Worm (Caenorhabditis elegans): Measurements from ENCODE around the gene glb-27.

glb-27 gene

DNA sequence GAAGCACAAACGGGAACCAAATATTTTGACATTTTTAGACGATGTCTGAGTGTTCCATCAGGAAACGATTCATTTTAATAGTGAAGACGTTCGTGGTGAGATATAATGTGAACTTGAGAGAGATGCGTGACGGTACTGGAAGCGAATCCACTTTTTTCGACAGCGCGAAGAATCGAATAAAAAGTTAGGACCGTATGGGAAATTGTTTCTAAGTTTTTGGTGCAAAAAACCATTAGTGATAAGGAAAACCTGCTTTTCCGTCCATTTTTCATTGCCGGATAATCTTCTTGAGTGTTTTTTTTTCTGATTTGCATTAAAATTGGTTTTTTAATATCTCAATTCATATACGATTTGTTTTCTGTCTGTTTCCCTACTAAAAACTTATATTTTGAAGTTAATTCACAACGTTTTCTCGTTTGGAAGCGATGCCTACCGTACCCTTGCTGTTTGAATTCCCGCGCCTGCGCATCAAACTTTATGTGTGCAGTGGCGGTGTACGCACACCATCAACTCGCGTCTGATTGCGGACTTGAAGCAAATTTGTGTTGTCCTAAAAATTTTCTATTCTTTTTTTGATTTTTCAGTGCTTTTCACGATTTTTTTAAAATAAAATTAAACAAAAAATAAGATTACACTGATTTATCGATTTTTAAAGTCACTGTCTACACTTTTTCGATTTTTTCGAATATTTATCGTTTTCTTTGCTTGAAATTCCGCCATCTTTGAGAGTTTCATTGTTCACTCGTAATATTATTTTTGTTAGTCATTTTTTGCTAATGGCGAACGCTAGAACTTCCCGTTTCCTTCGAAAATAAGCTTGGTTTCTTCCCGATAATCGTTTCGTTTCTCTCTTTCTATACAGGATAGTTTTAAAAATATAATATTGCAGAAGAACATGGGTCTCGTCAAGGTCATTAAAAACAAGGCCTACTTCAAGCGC, 13.2 kb upstream of the glb-27 start, which contains the start of the genes col-38 and rpl-5:
Gene col-38 (minus strand): TSS at position 51 of the 940 bp plus-strand sequence.
Gene rpl-5 (plus strand): TSS at position 890 of the 940 bp plus-strand sequence.
- peak; percentile 94 for TF ChIP-seq skn-1 (tag; optimal IDR thresholded peaks at IDR 0.05)
- peak; percentile 30 for TF ChIP-seq sox-4 (tag; optimal IDR thresholded peaks at IDR 0.05)
- no peak for TF ChIP-seq Y116A8C.19 (tag; optimal IDR thresholded peaks at IDR 0.05; ENCODE audit: borderline replicate concordance)
- peak; percentile 57 for TF ChIP-seq ztf-4 (tag; optimal IDR thresholded peaks at IDR 0.05)
- TF ChIP-seq xbp-1 (tag; optimal IDR thresholded peaks at IDR 0.05): peak; percentile 95
- TF ChIP-seq tlp-1 (tag; optimal IDR thresholded peaks at IDR 0.05): no peak
- no peak for TF ChIP-seq egl-27 (tag; optimal IDR thresholded peaks at IDR 0.05)
- peak; percentile 82 to 98 for TF ChIP-seq efl-1 (optimal IDR thresholded peaks at IDR 0.05)
- TF ChIP-seq efl-1 (GFP tag; optimal IDR thresholded peaks at IDR 0.05 in 1 of 2): peak; percentile 97 to 100
- TF ChIP-seq ceh-82 (tag; optimal IDR thresholded peaks at IDR 0.05): peak; percentile 73 to 96 (median 77)
- peak; percentile 96 for TF ChIP-seq isw-1 (GFP tag; IDR thresholded peaks at IDR 0.05)
- TF ChIP-seq vab-15 (tag; optimal IDR thresholded peaks at IDR 0.05): peak; percentile 82
- peak; percentile 78 for TF ChIP-seq nhr-237 (tag; optimal IDR thresholded peaks at IDR 0.05)
- TF ChIP-seq dpl-1 (GFP tag; optimal IDR thresholded peaks at IDR 0.05): peak; percentile 97 to 99 (median 97)
- TF ChIP-seq mep-1 (tag; optimal IDR thresholded peaks at IDR 0.05): peak; percentile 98
- peak in 4 of 6 experiments; percentile 11 to 91 (median 82) for TF ChIP-seq elt-3 (tag; optimal IDR thresholded peaks at IDR 0.05)
- peak; percentile 82 for TF ChIP-seq pax-3 (tag; optimal IDR thresholded peaks at IDR 0.05)
- peak; percentile 52; the same call in 1 of the 2 replicates for TF ChIP-seq mab-9 (GFP tag; IDR thresholded peaks at IDR 0.05)
- peak; percentile 66 for TF ChIP-seq elt-2 (tag; optimal IDR thresholded peaks at IDR 0.05)
- peak; percentile 84 for TF ChIP-seq nhr-90 (tag; optimal IDR thresholded peaks at IDR 0.05; ENCODE audit: poor library complexity)
- peak; percentile 29 for TF ChIP-seq mef-2 (tag; optimal IDR thresholded peaks at IDR 0.05)
- TF ChIP-seq zag-1 (tag; optimal IDR thresholded peaks at IDR 0.05): no peak
- TF ChIP-seq blmp-1 (tag; optimal IDR thresholded peaks at IDR 0.05): peak; percentile 86
- TF ChIP-seq grh-1 (GFP tag; IDR thresholded peaks at IDR 0.05): peak; percentile 75
- TF ChIP-seq lin-14 (GFP tag; optimal IDR thresholded peaks at IDR 0.05): peak; percentile 93
- TF ChIP-seq ceh-63 (GFP tag; optimal IDR thresholded peaks at IDR 0.05): no peak
- TF ChIP-seq F16B12.6 (tag; optimal IDR thresholded peaks at IDR 0.05): peak; percentile 98
- peak; percentile 93 for TF ChIP-seq fkh-8 (tag; optimal IDR thresholded peaks at IDR 0.05)
- TF ChIP-seq ces-1 (GFP tag; optimal IDR thresholded peaks at IDR 0.05): no peak
- peak; percentile 95 for TF ChIP-seq snu-23 (GFP tag; optimal IDR thresholded peaks at IDR 0.05)
- peak; percentile 91 for TF ChIP-seq nhr-85 (tag)
- peak; percentile 47 for TF ChIP-seq zip-4 (GFP tag; optimal IDR thresholded peaks at IDR 0.05)
- TF ChIP-seq fos-1 (tag; optimal IDR thresholded peaks at IDR 0.05): peak; percentile 79
- TF ChIP-seq swsn-7 (tag; optimal IDR thresholded peaks at IDR 0.05): peak; percentile 90
- TF ChIP-seq nhr-71 (tag; optimal IDR thresholded peaks at IDR 0.05): peak; percentile 94
- peak in 1 of 2 experiments; percentile 85 for TF ChIP-seq mdl-1 (tag; optimal IDR thresholded peaks at IDR 0.05)
- peak; percentile 54 for TF ChIP-seq irx-1 (tag; optimal IDR thresholded peaks at IDR 0.05)
- no peak for TF ChIP-seq unc-30 (tag; optimal IDR thresholded peaks at IDR 0.05)
- TF ChIP-seq nhr-47 (tag; optimal IDR thresholded peaks at IDR 0.05): peak; percentile 91
- TF ChIP-seq C34B4.2 (tag; optimal IDR thresholded peaks at IDR 0.05): no peak
- no peak for TF ChIP-seq nhr-76 (tag; optimal IDR thresholded peaks at IDR 0.05)
- TF ChIP-seq ceh-8 (GFP tag; optimal IDR thresholded peaks at IDR 0.05): peak; percentile 60
- peak; percentile 54 for TF ChIP-seq nhr-11 (tag; optimal IDR thresholded peaks at IDR 0.05)
- TF ChIP-seq ets-5 (GFP tag; IDR thresholded peaks at IDR 0.05): no peak
- peak; percentile 95 for TF ChIP-seq nhr-20 (tag; optimal IDR thresholded peaks at IDR 0.05)
- TF ChIP-seq lir-3 (tag; optimal IDR thresholded peaks at IDR 0.05; ENCODE audit: poor library complexity): peak; percentile 73
- TF ChIP-seq ceh-90 (tag; optimal IDR thresholded peaks at IDR 0.05): peak; percentile 34
- peak; percentile 88 for TF ChIP-seq nhr-19 (GFP tag; conservative IDR thresholded peaks at IDR 0.05)
- TF ChIP-seq egl-13 (tag; optimal IDR thresholded peaks at IDR 0.05): peak; percentile 74
- peak; percentile 30 for TF ChIP-seq aly-2 (tag; optimal IDR thresholded peaks at IDR 0.05)
